Fruit fly (Drosophila melanogaster) whole organism, larva: ENCODE measurements around the gene CG7650.
A peak's percentile ranks its signal among the peaks of the same experiment; 100 is the strongest.

ENCODE experiments used
- noc ChIP-seq: fragments of 200-800 bp; sonication (Bioruptor generic); optimal IDR thresholded peaks from 3 replicates; lab custom pipeline; 2019; ENCODE audit warnings: missing biosample characterization, mild to moderate bottlenecking, missing genetic modification characterization, moderate library complexity

CG7650 gene

dm6 chr3L:15610109-15610508 is at the start of gene CG7650:
CG7650 (minus strand) TSS chr3L:15610386.
- TF ChIP-seq noc (tag; lab: Kevin White, UChicago): no peak

dm6 chr3L:15659341-15659740 is 49.2 kb upstream of the CG7650 start, which contains the start of the genes Eig71Eh and Eig71Ei:
Eig71Eh (minus strand) TSS chr3L:15659441.
Eig71Ei (plus strand) TSS chr3L:15659707.
- TF ChIP-seq noc (tag; lab: Kevin White, UChicago): no peak

dm6 chr3L:15657290-15657689 is 47.1 kb upstream of the CG7650 start, which contains the start of the genes Eig71Ef and Eig71Eg:
Eig71Ef (minus strand) TSS chr3L:15657390.
Eig71Eg (plus strand) TSS chr3L:15657628.
- TF ChIP-seq noc (tag; lab: Kevin White, UChicago): no peak

dm6 chr3L:15655910-15656309 is 45.7 kb upstream of the CG7650 start, which contains the start of gene Eig71Ee:
Eig71Ee (minus strand) TSS chr3L:15656010.
- TF ChIP-seq noc (tag; lab: Kevin White, UChicago): no peak

dm6 chr3L:15652154-15652553 is 42.0 kb upstream of the CG7650 start, which contains the start of the genes Eig71Ec and Eig71Ed:
Eig71Ec (minus strand) TSS chr3L:15652254.
Eig71Ed (plus strand) TSS chr3L:15652537.
- no peak for TF ChIP-seq noc (tag; lab: Kevin White, UChicago)

dm6 chr3L:15650552-15650951 is 40.4 kb upstream of the CG7650 start, which contains the start of gene CG43084:
CG43084 (plus strand) TSS chr3L:15650852.
- TF ChIP-seq noc (tag; lab: Kevin White, UChicago): no peak

- TF ChIP-seq noc (tag; lab: Kevin White, UChicago): no peak
Measured at dm6 chr3L:15649561-15649960, 39.4 kb upstream of the CG7650 start, which contains the start of the genes Eig71Ea and Eig71Eb. Eig71Ea (minus strand) TSS chr3L:15649661. Eig71Eb (plus strand) TSS chr3L:15649936.

dm6 chr3L:15647712-15648621 is 37.8 kb upstream of the CG7650 start, which contains the start of the genes comm3 and CG43083:
comm3 (minus strand) TSS chr3L:15647762.
CG43083 (plus strand) TSS chr3L:15648571.
- TF ChIP-seq noc (tag; lab: Kevin White, UChicago): no peak

dm6 chr3L:15646182-15646581 is 36.0 kb upstream of the CG7650 start:
- TF ChIP-seq noc (tag; lab: Kevin White, UChicago): no peak

- TF ChIP-seq noc (tag; lab: Kevin White, UChicago): no peak
Measured at dm6 chr3L:15641590-15642019, 31.4 kb upstream of the CG7650 start.

- TF ChIP-seq noc (tag; lab: Kevin White, UChicago): no peak
Measured at dm6 chr3L:15639978-15640377, 29.8 kb upstream of the CG7650 start.

dm6 chr3L:15638524-15638923 is 28.3 kb upstream of the CG7650 start:
- TF ChIP-seq noc (tag; lab: Kevin White, UChicago): no peak

- no peak for TF ChIP-seq noc (tag; lab: Kevin White, UChicago)
Measured at dm6 chr3L:15637618-15638017, 27.4 kb upstream of the CG7650 start.

- TF ChIP-seq noc (tag; lab: Kevin White, UChicago): no peak
Measured at dm6 chr3L:15636978-15637377, 26.8 kb upstream of the CG7650 start.

- TF ChIP-seq noc (tag; lab: Kevin White, UChicago): peak; percentile 52
Measured at dm6 chr3L:15636359-15636758, 26.2 kb upstream of the CG7650 start.
